Worm (Caenorhabditis elegans) whole organism, L1 larva: ENCODE measurements around the gene ech-2.

ENCODE experiments used
- C04F5.9 ChIP-seq: sonication (generic microtip); optimal IDR thresholded peaks from 2 replicates; lab custom pipeline; 2016; ENCODE audit warnings: missing genetic modification characterization, missing compliant biosample characterization
- C16A3.4 ChIP-seq: fragments of 150-350 bp; optimal IDR thresholded peaks from 2 replicates; lab custom pipeline; 2014; ENCODE audit warnings: missing biosample characterization, missing genetic modification characterization
- C34B4.2 ChIP-seq: sonication (generic microtip); optimal IDR thresholded peaks from 2 replicates; lab custom pipeline; 2017; ENCODE audit warnings: mild to moderate bottlenecking, missing genetic modification characterization, missing compliant biosample characterization
- F16B12.6 ChIP-seq: fragments of 150-350 bp; optimal IDR thresholded peaks from 2 replicates; lab custom pipeline; 2014; ENCODE audit warnings: missing biosample characterization, missing genetic modification characterization
- Y116A8C.19 ChIP-seq: sonication (generic microtip); optimal IDR thresholded peaks from 2 replicates; lab custom pipeline; 2016; ENCODE audit warnings: missing compliant biosample characterization, missing genetic modification characterization, borderline replicate concordance
- aha-1 ChIP-seq: fragments of 150-350 bp; optimal IDR thresholded peaks from 2 replicates; lab custom pipeline; 2014; ENCODE audit warnings: missing biosample characterization, missing genetic modification characterization
- aly-2 ChIP-seq: fragments of 150-350 bp; optimal IDR thresholded peaks from 2 replicates; lab custom pipeline; 2014; ENCODE audit warnings: missing biosample characterization, missing genetic modification characterization
- ama-1 ChIP-seq: fragments of 150-350 bp; optimal IDR thresholded peaks from 2 replicates; lab custom pipeline; 2014
- blmp-1 ChIP-seq: fragments of 150-350 bp; optimal IDR thresholded peaks from 2 replicates; lab custom pipeline; 2014; ENCODE audit warnings: missing biosample characterization, missing genetic modification characterization
- ceh-8 ChIP-seq: fragments of 200-800 bp; sonication (Bioruptor generic); optimal IDR thresholded peaks from 2 replicates; lab custom pipeline; 2018; ENCODE audit warnings: mild to moderate bottlenecking, missing genetic modification characterization, moderate library complexity, missing compliant biosample characterization
- ceh-82 ChIP-seq, 3 experiments: fragments of 150-350 bp in 1 of 3; sonication (generic microtip) in 2 of 3; optimal IDR thresholded peaks; 2 replicates each; lab custom pipeline; 2014 to 2017; ENCODE audit warnings: missing biosample characterization in 3 of 3, missing genetic modification characterization in 3 of 3
- ceh-88 ChIP-seq: fragments of 200-800 bp; sonication (Bioruptor generic); IDR thresholded peaks from 2 replicates; pipeline ENCODE4 v1.3.6; 2022; ENCODE audit warnings: missing genetic modification characterization, missing compliant biosample characterization
- ceh-90 ChIP-seq: sonication (generic microtip); optimal IDR thresholded peaks from 2 replicates; lab custom pipeline; 2016; ENCODE audit warnings: missing genetic modification characterization, missing compliant biosample characterization
- ces-1 ChIP-seq: fragments of 150-350 bp; optimal IDR thresholded peaks from 2 replicates; lab custom pipeline; 2014; ENCODE audit warnings: missing biosample characterization, missing genetic modification reagents, missing genetic modification characterization
- dpl-1 ChIP-seq, 3 experiments: fragments of 150-350 bp in 2 of 3; sonication (generic microtip) in 1 of 3; optimal IDR thresholded peaks; 2 replicates each; lab custom pipeline; 2014 to 2017; ENCODE audit warnings: missing biosample characterization in 3 of 3, missing genetic modification characterization in 3 of 3, missing genetic modification reagents in 3 of 3
- dsc-1 ChIP-seq: sonication (generic microtip); optimal IDR thresholded peaks from 2 replicates; lab custom pipeline; 2016; ENCODE audit warnings: mild to moderate bottlenecking, missing genetic modification characterization, missing compliant biosample characterization
- efl-3 ChIP-seq: fragments of 200-800 bp; sonication (Bioruptor generic); optimal IDR thresholded peaks from 2 replicates; lab custom pipeline; 2018; ENCODE audit warnings: mild to moderate bottlenecking, missing genetic modification characterization, missing compliant biosample characterization
- egl-27 ChIP-seq, 2 experiments: fragments of 150-350 bp in 1 of 2; sonication (generic microtip); optimal IDR thresholded peaks; 3 replicates each; lab custom pipeline; 2017 to 2018; ENCODE audit warnings: missing biosample characterization in 2 of 2, missing genetic modification characterization in 2 of 2, missing genetic modification reagents in 2 of 2
- elt-2 ChIP-seq: sonication (generic microtip); optimal IDR thresholded peaks from 2 replicates; lab custom pipeline; 2016; ENCODE audit warnings: missing genetic modification characterization, mild to moderate bottlenecking, inconsistent platforms, missing compliant biosample characterization, missing genetic modification reagents
- elt-3 ChIP-seq, 6 experiments: fragments of 150-350 bp in 1 of 6; sonication (generic microtip); optimal IDR thresholded peaks; 2 replicates each; lab custom pipeline; 2017 to 2018; ENCODE audit warnings: missing biosample characterization in 6 of 6, missing genetic modification characterization in 6 of 6, inconsistent platforms in 1 of 6
- ets-5 ChIP-seq: fragments of 200-800 bp; sonication (Bioruptor generic); IDR thresholded peaks from 2 replicates; pipeline ENCODE4 v1.3.6; 2022; ENCODE audit warnings: missing genetic modification characterization, missing compliant biosample characterization
- fkh-10 ChIP-seq: sonication (generic microtip); optimal IDR thresholded peaks from 2 replicates; lab custom pipeline; 2017; ENCODE audit warnings: missing biosample characterization, missing genetic modification reagents, missing genetic modification characterization
- fkh-4 ChIP-seq: sonication (generic microtip); optimal IDR thresholded peaks from 2 replicates; lab custom pipeline; 2016; ENCODE audit warnings: missing compliant biosample characterization, missing genetic modification characterization, borderline replicate concordance
- fos-1 ChIP-seq: fragments of 150-350 bp; optimal IDR thresholded peaks from 2 replicates; lab custom pipeline; 2014; ENCODE audit warnings: missing biosample characterization, missing genetic modification characterization
- hlh-17 ChIP-seq: fragments of 200-800 bp; sonication (Bioruptor generic); optimal IDR thresholded peaks from 2 replicates; lab custom pipeline; 2018; ENCODE audit warnings: missing genetic modification characterization, mild to moderate bottlenecking, missing compliant biosample characterization, moderate library complexity, borderline replicate concordance
- hlh-4 ChIP-seq: sonication (generic microtip); optimal IDR thresholded peaks from 2 replicates; lab custom pipeline; 2016; ENCODE audit warnings: mild to moderate bottlenecking, missing genetic modification characterization, missing compliant biosample characterization
- hpl-2 ChIP-seq: fragments of 150-350 bp; optimal IDR thresholded peaks from 2 replicates; lab custom pipeline; 2014; ENCODE audit warnings: missing biosample characterization, missing genetic modification reagents, missing genetic modification characterization
- irx-1 ChIP-seq: sonication (generic microtip); optimal IDR thresholded peaks from 2 replicates; lab custom pipeline; 2016; ENCODE audit warnings: missing genetic modification characterization, missing compliant biosample characterization
- lin-13 ChIP-seq: fragments of 150-350 bp; optimal IDR thresholded peaks from 2 replicates; lab custom pipeline; 2014; ENCODE audit warnings: missing biosample characterization, missing genetic modification reagents, missing genetic modification characterization
- lin-15B ChIP-seq: fragments of 150-350 bp; sonication (generic microtip); optimal IDR thresholded peaks from 3 replicates; lab custom pipeline; 2014; ENCODE audit warnings: missing biosample characterization, missing genetic modification characterization
- lin-35 ChIP-seq, 2 experiments: fragments of 150-350 bp; optimal IDR thresholded peaks; 2 replicates each; lab custom pipeline; 2014; ENCODE audit warnings: missing biosample characterization in 2 of 2, missing genetic modification characterization in 2 of 2, missing genetic modification reagents in 2 of 2
- lin-39 ChIP-seq: fragments of 150-350 bp; optimal IDR thresholded peaks from 2 replicates; lab custom pipeline; 2014; ENCODE audit warnings: missing biosample characterization, missing genetic modification reagents, missing genetic modification characterization
- lsy-2 ChIP-seq, 2 experiments: fragments of 150-350 bp; optimal IDR thresholded peaks; 2 replicates each; lab custom pipeline; 2014; ENCODE audit warnings: missing biosample characterization in 2 of 2, missing genetic modification characterization in 2 of 2
- mab-9 ChIP-seq: fragments of 200-800 bp; sonication (Bioruptor generic); IDR thresholded peaks from 2 replicates; pipeline ENCODE4 v1.3.6; 2022; ENCODE audit warnings: missing genetic modification reagents, missing genetic modification characterization, missing compliant biosample characterization
- mdl-1 ChIP-seq, 2 experiments: fragments of 150-350 bp; optimal IDR thresholded peaks; 2 replicates each; lab custom pipeline; 2014 to 2017; ENCODE audit warnings: missing biosample characterization in 2 of 2, missing genetic modification characterization in 2 of 2, inconsistent platforms in 1 of 2
- mef-2 ChIP-seq: fragments of 150-350 bp; optimal IDR thresholded peaks from 2 replicates; lab custom pipeline; 2014; ENCODE audit warnings: missing biosample characterization, missing genetic modification characterization
- nhr-11 ChIP-seq: fragments of 150-350 bp; optimal IDR thresholded peaks from 2 replicates; lab custom pipeline; 2014; ENCODE audit warnings: missing biosample characterization, missing genetic modification characterization
- nhr-19 ChIP-seq: fragments of 200-800 bp; sonication (Bioruptor generic); conservative IDR thresholded peaks from 2 replicates; pipeline ENCODE4 v1.3.6; 2022; ENCODE audit warnings: missing genetic modification characterization, missing compliant biosample characterization
- nhr-20 ChIP-seq: sonication (generic microtip); optimal IDR thresholded peaks from 2 replicates; lab custom pipeline; 2016; ENCODE audit warnings: mild to moderate bottlenecking, missing genetic modification characterization, missing compliant biosample characterization
- nhr-47 ChIP-seq: sonication (generic microtip); optimal IDR thresholded peaks from 2 replicates; lab custom pipeline; 2016; ENCODE audit warnings: mild to moderate bottlenecking, missing genetic modification characterization, moderate library complexity, missing compliant biosample characterization
- nhr-76 ChIP-seq: sonication (generic microtip); optimal IDR thresholded peaks from 2 replicates; lab custom pipeline; 2017; ENCODE audit warnings: missing biosample characterization, missing genetic modification characterization
- nhr-85 ChIP-seq: sonication (generic microtip); peaks from one replicate; lab custom pipeline; 2016; ENCODE audit warnings: missing genetic modification characterization, inconsistent platforms, missing compliant biosample characterization
- nhr-90 ChIP-seq: sonication (generic microtip); optimal IDR thresholded peaks from 2 replicates; lab custom pipeline; 2016; ENCODE audit warnings: mild to moderate bottlenecking, missing genetic modification characterization, missing compliant biosample characterization; ENCODE audit not compliant: poor library complexity
- pax-3 ChIP-seq: fragments of 200-800 bp; sonication (Bioruptor generic); optimal IDR thresholded peaks from 2 replicates; lab custom pipeline; 2018; ENCODE audit warnings: mild to moderate bottlenecking, missing genetic modification characterization, moderate library complexity, missing compliant biosample characterization
- pqm-1 ChIP-seq: sonication (generic microtip); optimal IDR thresholded peaks from 3 replicates; lab custom pipeline; 2017; ENCODE audit warnings: missing biosample characterization, missing genetic modification characterization
- rnt-1 ChIP-seq: sonication (generic microtip); optimal IDR thresholded peaks from 2 replicates; lab custom pipeline; 2016; ENCODE audit warnings: mild to moderate bottlenecking, missing genetic modification characterization, moderate library complexity, missing compliant biosample characterization
- skn-1 ChIP-seq: fragments of 150-350 bp; optimal IDR thresholded peaks from 2 replicates; lab custom pipeline; 2014; ENCODE audit warnings: missing biosample characterization, missing genetic modification characterization
- snpc-4 ChIP-seq: fragments of 150-350 bp; optimal IDR thresholded peaks from 2 replicates; lab custom pipeline; 2014; ENCODE audit warnings: missing biosample characterization, missing genetic modification characterization
- snu-23 ChIP-seq: sonication (generic microtip); optimal IDR thresholded peaks from 2 replicates; lab custom pipeline; 2016; ENCODE audit warnings: missing genetic modification characterization, missing compliant biosample characterization
- swsn-7 ChIP-seq: sonication (generic microtip); optimal IDR thresholded peaks from 2 replicates; lab custom pipeline; 2016; ENCODE audit warnings: missing genetic modification characterization, missing compliant biosample characterization
- unc-62 ChIP-seq: fragments of 150-350 bp; optimal IDR thresholded peaks from 2 replicates; lab custom pipeline; 2014; ENCODE audit warnings: missing biosample characterization, missing genetic modification reagents, missing genetic modification characterization
- unc-86 ChIP-seq: sonication (generic microtip); optimal IDR thresholded peaks from 2 replicates; lab custom pipeline; 2016; ENCODE audit warnings: missing genetic modification characterization, missing compliant biosample characterization
- unc-98 ChIP-seq: fragments of 200-800 bp; sonication (Bioruptor generic); IDR thresholded peaks from 2 replicates; pipeline ENCODE4 v1.3.6; 2022; ENCODE audit warnings: missing genetic modification characterization, missing compliant biosample characterization
- vab-15 ChIP-seq: sonication (generic microtip); optimal IDR thresholded peaks from 2 replicates; lab custom pipeline; 2017; ENCODE audit warnings: missing genotype, mild to moderate bottlenecking, missing genetic modification characterization, missing compliant biosample characterization

Gene ech-2

DNA sequence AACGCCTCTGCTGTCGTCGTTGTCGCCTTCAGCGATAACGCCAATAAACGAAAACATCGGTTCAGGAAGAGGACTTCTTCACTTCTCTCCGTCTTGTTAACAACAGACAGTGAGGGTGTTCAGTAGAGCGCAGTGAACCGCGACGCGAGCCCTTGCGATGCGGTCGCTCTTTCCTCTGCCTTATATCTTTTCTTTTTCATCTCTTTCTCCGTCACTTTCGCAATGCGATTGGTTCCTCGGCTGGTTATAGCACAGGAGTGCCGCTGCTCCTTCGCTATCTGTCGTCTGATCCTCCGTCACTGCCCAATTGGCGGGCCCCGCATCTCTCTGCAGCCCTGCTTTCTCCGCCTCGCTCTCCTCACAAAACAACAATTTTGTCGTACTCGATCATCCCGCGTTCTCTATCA, 1.0 kb upstream of the ech-2 start (continued):
- peak; percentile 64 for TF ChIP-seq lin-15B
- no peak for TF ChIP-seq C04F5.9 (tag; lab: Kevin White, UChicago)
- TF ChIP-seq ces-1, result no peak
- TF ChIP-seq fos-1, result peak; percentile 38
- no peak for TF ChIP-seq elt-3 (tag; optimal IDR thresholded peaks at IDR 0.05; lab: Kevin White, UChicago)
- no peak for TF ChIP-seq hlh-4 (tag; lab: Kevin White, UChicago)
- peak; percentile 48 to 68 for TF ChIP-seq lin-35 (GFP tag; optimal IDR thresholded peaks at IDR 0.05; lab: Kevin White, UChicago)
- TF ChIP-seq efl-3 (GFP tag; lab: Kevin White, UChicago), result no peak
- TF ChIP-seq irx-1, result peak; percentile 15
- TF ChIP-seq unc-98 (GFP tag; lab: Robert Waterston, UW), result no peak
- peak; percentile 62 for TF ChIP-seq rnt-1 (tag; lab: Kevin White, UChicago)
- no peak for TF ChIP-seq aha-1 (tag; lab: Kevin White, UChicago)
- no peak for TF ChIP-seq ets-5 (GFP tag; lab: Robert Waterston, UW)
- no peak for TF ChIP-seq ceh-88 (GFP tag; lab: Robert Waterston, UW)
- no peak for TF ChIP-seq blmp-1 (tag; lab: Kevin White, UChicago)
- TF ChIP-seq pqm-1 (tag; lab: Kevin White, UChicago), result no peak
- peak; percentile 50 for TF ChIP-seq mef-2
- TF ChIP-seq aly-2 (tag; lab: Kevin White, UChicago), result no peak
- TF ChIP-seq ceh-90 (tag; lab: Kevin White, UChicago), result no peak
- no peak for TF ChIP-seq ama-1
- peak; percentile 56 for TF ChIP-seq C16A3.4
- peak; percentile 34 for TF ChIP-seq pax-3 (tag; lab: Kevin White, UChicago)
- TF ChIP-seq C34B4.2, result no peak
- no peak for TF ChIP-seq ceh-8
- no peak for TF ChIP-seq unc-62 (GFP tag; lab: Kevin White, UChicago)
- no peak for TF ChIP-seq hlh-17
- peak; percentile 48 for TF ChIP-seq nhr-20 (tag; lab: Kevin White, UChicago)
- peak; percentile 71 for TF ChIP-seq nhr-47
- TF ChIP-seq nhr-90, result no peak
- peak; percentile 9 to 63 (median 51) for TF ChIP-seq dpl-1 (GFP tag; optimal IDR thresholded peaks at IDR 0.05; lab: Kevin White, UChicago)
- peak; percentile 78 for TF ChIP-seq snu-23 (GFP tag; lab: Kevin White, UChicago)
- no peak for TF ChIP-seq F16B12.6 (tag; lab: Kevin White, UChicago)
- TF ChIP-seq lsy-2 (tag; optimal IDR thresholded peaks at IDR 0.05; lab: Kevin White, UChicago), result peak; percentile 53 to 86
- TF ChIP-seq nhr-19, result peak; percentile 45; the same call in 1 of the 2 replicates
- TF ChIP-seq mdl-1 (tag; optimal IDR thresholded peaks at IDR 0.05; lab: Kevin White, UChicago), result peak in 1 of 2 experiments; percentile 41
- peak in 1 of 2 experiments; percentile 35 for TF ChIP-seq egl-27 (tag; optimal IDR thresholded peaks at IDR 0.05; lab: Kevin White, UChicago)
- peak; percentile 14 for TF ChIP-seq snpc-4 (tag; lab: Kevin White, UChicago)
- TF ChIP-seq nhr-11 (tag; lab: Kevin White, UChicago), result no peak
- TF ChIP-seq hpl-2 (GFP tag; lab: Kevin White, UChicago), result no peak
- TF ChIP-seq ceh-82 (tag; optimal IDR thresholded peaks at IDR 0.05; lab: Kevin White, UChicago), result peak; percentile 53 to 89 (median 61)
- peak; percentile 81 for TF ChIP-seq skn-1 (tag; lab: Kevin White, UChicago)
- peak; percentile 44 for TF ChIP-seq lin-13 (GFP tag; lab: Kevin White, UChicago)
- peak; percentile 61 for TF ChIP-seq unc-86 (tag; lab: Kevin White, UChicago)
- TF ChIP-seq nhr-76 (tag; lab: Kevin White, UChicago), result no peak
- TF ChIP-seq fkh-10, result peak; percentile 84
- TF ChIP-seq Y116A8C.19 (tag; lab: Kevin White, UChicago), result no peak
- no peak for TF ChIP-seq mab-9
- TF ChIP-seq vab-15, result no peak
- TF ChIP-seq elt-2 (tag; lab: Kevin White, UChicago), result no peak
- peak; percentile 71 for TF ChIP-seq dsc-1 (tag; lab: Kevin White, UChicago)
- TF ChIP-seq swsn-7 (tag; lab: Kevin White, UChicago), result peak; percentile 68
- no peak for TF ChIP-seq fkh-4 (tag; lab: Kevin White, UChicago)
- no peak for TF ChIP-seq nhr-85 (tag; lab: Kevin White, UChicago)
- TF ChIP-seq lin-39, result no peak
